Worm (Caenorhabditis elegans): ENCODE data around the gene C26E1.1.

The C26E1.1 gene

DNA sequence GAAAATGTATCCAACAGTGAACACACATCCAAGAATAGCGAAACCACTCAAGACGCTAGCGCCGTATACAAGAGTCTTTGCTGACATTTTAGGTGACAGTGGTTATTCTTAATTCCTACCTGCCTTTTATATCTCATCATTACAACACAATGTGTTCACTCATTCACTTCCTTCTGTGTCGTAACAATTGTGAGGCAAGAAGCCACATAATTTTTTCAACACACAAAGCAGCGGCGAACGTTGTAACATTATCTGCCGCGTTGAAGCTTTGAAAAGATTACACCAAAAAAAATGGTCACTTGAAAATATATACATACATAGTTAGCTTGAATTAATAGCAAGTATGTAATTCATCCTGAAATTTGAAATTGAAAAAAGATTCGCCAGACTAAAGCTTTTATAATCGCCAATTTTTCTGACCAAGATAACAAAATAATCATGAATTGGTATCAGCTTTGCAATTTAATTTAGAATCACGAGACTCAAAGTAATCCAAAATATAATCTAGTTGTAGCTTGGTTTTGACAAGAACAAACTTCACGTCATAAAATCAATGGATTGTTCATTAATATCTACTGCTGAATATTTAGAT, 20.7 kb downstream of the C26E1.1 start, which contains the start of the genes col-161 and srh-18:
col-161 (minus strand) TSS at position 101 of the 592 bp plus-strand sequence.
srh-18 (plus strand) TSS at position 542 of the 592 bp plus-strand sequence.
- TF ChIP-seq ref-1 (GFP tag; conservative IDR thresholded peaks at IDR 0.05) (no peak), flt-1 (GFP tag; IDR thresholded peaks at IDR 0.05) (no peak), tab-1 (GFP tag; IDR thresholded peaks at IDR 0.05) (no peak), T22C8.4 (GFP tag; IDR thresholded peaks at IDR 0.05) (no peak), med-1 (GFP tag; optimal IDR thresholded peaks at IDR 0.05; ENCODE audit: insufficient read depth) (no peak), ztf-23 (GFP tag; IDR thresholded peaks at IDR 0.05) (no peak), klf-2 (GFP tag; conservative IDR thresholded peaks at IDR 0.05) (no peak), cog-1 (tag; optimal IDR thresholded peaks at IDR 0.05) (no peak), ztf-29 (GFP tag; IDR thresholded peaks at IDR 0.05) (no peak)

DNA sequence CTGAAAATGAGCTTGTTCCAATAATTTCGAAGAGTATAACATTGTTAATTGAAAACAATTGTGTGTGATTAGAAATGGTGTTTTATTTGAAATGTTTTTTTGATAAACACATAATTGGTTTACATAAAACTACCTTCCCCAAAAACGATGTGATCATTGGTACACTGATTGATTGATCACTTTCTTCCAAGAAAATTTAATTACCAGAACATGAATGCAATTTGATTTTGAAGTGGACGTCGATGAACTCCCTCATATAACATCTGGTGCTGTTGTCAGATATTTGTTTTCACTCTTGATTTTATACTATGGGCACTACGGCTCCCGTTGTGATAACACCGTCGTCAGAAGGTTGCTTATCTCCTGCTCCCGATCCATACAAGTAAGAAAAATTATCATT, 23.4 kb downstream of the C26E1.1 start, which contains the start of gene srh-15:
srh-15 (plus strand) TSS at position 301 of the 400 bp plus-strand sequence.
- TF ChIP-seq tab-1 (GFP tag; IDR thresholded peaks at IDR 0.05) (no peak), med-1 (GFP tag; optimal IDR thresholded peaks at IDR 0.05; ENCODE audit: insufficient read depth) (no peak), ztf-29 (GFP tag; IDR thresholded peaks at IDR 0.05) (no peak), cog-1 (tag; optimal IDR thresholded peaks at IDR 0.05) (no peak), klf-2 (GFP tag; conservative IDR thresholded peaks at IDR 0.05) (no peak), ref-1 (GFP tag; conservative IDR thresholded peaks at IDR 0.05) (no peak), T22C8.4 (GFP tag; IDR thresholded peaks at IDR 0.05) (no peak), ztf-23 (GFP tag; IDR thresholded peaks at IDR 0.05) (no peak), flt-1 (GFP tag; IDR thresholded peaks at IDR 0.05) (no peak)

DNA sequence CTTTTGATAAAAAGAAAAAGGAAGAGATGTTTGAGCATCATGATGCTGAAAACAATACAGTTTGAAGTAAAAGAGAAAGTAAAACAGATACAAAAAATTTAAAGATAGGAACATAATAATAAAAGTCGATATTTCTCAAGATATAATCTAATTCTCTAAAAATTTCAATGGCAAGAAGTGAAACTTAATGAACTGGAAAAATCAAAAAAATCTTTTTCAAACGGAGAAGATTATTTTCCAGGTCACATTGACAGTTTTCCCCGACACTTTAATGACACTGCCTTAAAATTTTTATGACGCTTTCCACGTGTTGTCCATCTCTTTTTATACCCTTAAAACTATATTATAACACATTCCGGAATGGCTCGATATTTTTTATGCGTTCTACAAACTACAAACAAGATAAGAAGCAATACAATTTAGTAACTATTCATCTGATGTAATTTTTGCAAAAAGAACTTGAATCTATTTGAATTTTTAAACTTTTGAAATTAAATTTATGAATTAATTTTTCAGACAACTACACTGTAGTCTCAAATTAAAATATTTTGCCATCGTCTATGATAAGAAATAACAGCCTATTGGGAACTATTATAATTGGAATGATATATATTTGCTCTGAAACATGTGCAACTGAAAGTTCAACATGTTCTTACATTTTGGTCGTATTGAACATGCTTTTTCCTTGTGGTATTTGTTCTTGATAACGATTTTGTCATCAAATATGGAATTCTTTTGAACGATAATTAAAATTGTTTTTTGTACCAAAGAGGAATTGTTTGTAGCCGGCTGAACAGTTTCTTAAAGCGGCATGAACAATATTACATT, 27.8 kb downstream of the C26E1.1 start, which contains the start of gene C50B6.7:
C50B6.7 (minus strand) TSS at position 51 of the 828 bp plus-strand sequence.
- TF ChIP-seq med-1 (GFP tag; optimal IDR thresholded peaks at IDR 0.05; ENCODE audit: insufficient read depth) (no peak), klf-2 (GFP tag; conservative IDR thresholded peaks at IDR 0.05) (no peak), ztf-29 (GFP tag; IDR thresholded peaks at IDR 0.05) (no peak), T22C8.4 (GFP tag; IDR thresholded peaks at IDR 0.05) (no peak)

DNA sequence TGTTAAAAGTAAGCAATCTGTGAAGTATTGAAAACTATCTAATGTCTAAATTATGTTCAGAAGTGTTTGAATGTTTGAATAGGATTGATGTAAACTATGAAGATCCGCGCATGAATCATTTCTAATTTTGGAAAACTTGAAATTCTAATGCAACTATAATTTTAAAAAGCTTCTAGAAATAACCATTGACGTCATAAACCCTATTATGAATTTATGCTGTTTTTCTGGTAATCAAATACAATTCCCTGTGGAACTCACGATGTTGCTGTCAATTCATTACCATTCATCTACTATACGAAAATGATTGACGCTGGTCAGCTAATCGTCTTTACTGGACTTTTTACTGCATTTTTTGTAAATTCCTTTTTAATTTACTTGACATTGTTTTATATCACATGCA, 30.1 kb downstream of the C26E1.1 start, which contains the start of gene str-37:
str-37 (plus strand) TSS at position 301 of the 400 bp plus-strand sequence.
- TF ChIP-seq cog-1 (tag; optimal IDR thresholded peaks at IDR 0.05) (no peak), ref-1 (GFP tag; conservative IDR thresholded peaks at IDR 0.05) (no peak), ztf-23 (GFP tag; IDR thresholded peaks at IDR 0.05) (no peak), med-1 (GFP tag; optimal IDR thresholded peaks at IDR 0.05; ENCODE audit: insufficient read depth) (no peak), flt-1 (GFP tag; IDR thresholded peaks at IDR 0.05) (no peak), klf-2 (GFP tag; conservative IDR thresholded peaks at IDR 0.05) (no peak), T22C8.4 (GFP tag; IDR thresholded peaks at IDR 0.05) (no peak), tab-1 (GFP tag; IDR thresholded peaks at IDR 0.05) (no peak), ztf-29 (GFP tag; IDR thresholded peaks at IDR 0.05) (no peak)

DNA sequence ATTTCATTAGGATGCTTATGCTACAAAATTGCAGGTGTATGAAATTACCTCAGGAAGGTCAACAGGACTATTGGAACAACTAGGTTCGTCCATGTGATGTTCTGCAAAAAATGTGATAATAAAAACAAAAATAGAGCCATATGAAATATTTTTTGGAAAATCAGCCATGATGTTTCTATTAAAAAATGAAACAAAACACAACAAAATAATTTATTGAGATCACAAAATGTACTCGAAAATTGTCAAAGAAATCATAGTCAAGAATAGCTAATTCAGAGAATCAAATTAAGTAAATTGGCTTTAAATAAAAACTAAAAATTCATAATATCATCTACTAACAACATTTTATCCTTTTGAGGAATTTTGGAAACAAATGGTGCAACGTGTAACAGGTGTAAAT, 33.6 kb downstream of the C26E1.1 start, which contains the start of gene nhr-129:
nhr-129 (minus strand) TSS at position 101 of the 400 bp plus-strand sequence.
- no peak for TF ChIP-seq ztf-23 (GFP tag; IDR thresholded peaks at IDR 0.05)
- TF ChIP-seq klf-2 (GFP tag; conservative IDR thresholded peaks at IDR 0.05): no peak
- TF ChIP-seq tab-1 (GFP tag; IDR thresholded peaks at IDR 0.05): no peak
- TF ChIP-seq ztf-29 (GFP tag; IDR thresholded peaks at IDR 0.05): no peak
- no peak for TF ChIP-seq med-1 (GFP tag; optimal IDR thresholded peaks at IDR 0.05; ENCODE audit: insufficient read depth)
- TF ChIP-seq T22C8.4 (GFP tag; IDR thresholded peaks at IDR 0.05): no peak
- no peak for TF ChIP-seq ref-1 (GFP tag; conservative IDR thresholded peaks at IDR 0.05)
- no peak for TF ChIP-seq cog-1 (tag; optimal IDR thresholded peaks at IDR 0.05)
- no peak for TF ChIP-seq flt-1 (GFP tag; IDR thresholded peaks at IDR 0.05)

DNA sequence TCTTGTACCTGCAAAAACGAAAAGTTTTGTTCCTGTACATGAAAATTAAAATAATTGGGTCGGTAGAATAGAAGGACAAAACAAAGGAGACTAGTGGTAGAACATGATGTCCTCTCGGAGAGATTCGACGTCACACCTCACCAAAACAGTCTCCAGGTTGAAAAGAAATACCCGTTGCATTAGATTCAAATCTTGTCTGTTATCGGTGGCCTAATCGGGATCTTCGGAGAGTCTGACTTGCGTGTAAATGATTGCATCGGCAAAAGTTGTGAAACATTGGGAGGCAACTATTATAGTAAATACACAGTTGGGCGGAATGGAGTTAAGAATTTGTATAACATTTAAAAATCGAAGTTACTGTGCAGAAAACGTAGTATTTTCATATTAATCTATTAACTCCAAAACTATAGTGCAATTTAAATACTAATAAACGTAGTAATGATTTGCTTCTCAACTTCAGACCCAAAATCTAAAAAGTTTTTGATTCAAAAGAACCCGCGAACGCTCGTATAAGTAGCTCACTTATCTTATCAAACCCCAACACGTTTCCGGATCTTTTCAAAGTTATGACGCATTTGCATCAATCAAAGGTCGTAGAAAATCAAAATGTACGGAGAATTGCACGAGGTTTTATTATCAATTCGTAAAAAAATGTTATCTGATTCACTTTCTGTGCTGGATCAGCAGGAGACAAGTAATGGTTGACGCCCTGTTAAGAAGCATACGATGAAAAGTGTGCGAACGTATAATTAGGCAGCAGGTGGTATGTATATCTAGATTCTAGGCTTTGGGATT, 36.3 kb downstream of the C26E1.1 start, which contains the start of gene nhr-168:
nhr-168 (minus strand) TSS at position 486 of the 795 bp plus-strand sequence.
- TF ChIP-seq med-1 (GFP tag; optimal IDR thresholded peaks at IDR 0.05; ENCODE audit: insufficient read depth) (no peak), ztf-29 (GFP tag; IDR thresholded peaks at IDR 0.05) (no peak), cog-1 (tag; optimal IDR thresholded peaks at IDR 0.05) (no peak), ztf-23 (GFP tag; IDR thresholded peaks at IDR 0.05) (no peak), T22C8.4 (GFP tag; IDR thresholded peaks at IDR 0.05) (no peak), klf-2 (GFP tag; conservative IDR thresholded peaks at IDR 0.05) (no peak), tab-1 (GFP tag; IDR thresholded peaks at IDR 0.05) (no peak), flt-1 (GFP tag; IDR thresholded peaks at IDR 0.05) (no peak), ref-1 (GFP tag; conservative IDR thresholded peaks at IDR 0.05) (no peak)

DNA sequence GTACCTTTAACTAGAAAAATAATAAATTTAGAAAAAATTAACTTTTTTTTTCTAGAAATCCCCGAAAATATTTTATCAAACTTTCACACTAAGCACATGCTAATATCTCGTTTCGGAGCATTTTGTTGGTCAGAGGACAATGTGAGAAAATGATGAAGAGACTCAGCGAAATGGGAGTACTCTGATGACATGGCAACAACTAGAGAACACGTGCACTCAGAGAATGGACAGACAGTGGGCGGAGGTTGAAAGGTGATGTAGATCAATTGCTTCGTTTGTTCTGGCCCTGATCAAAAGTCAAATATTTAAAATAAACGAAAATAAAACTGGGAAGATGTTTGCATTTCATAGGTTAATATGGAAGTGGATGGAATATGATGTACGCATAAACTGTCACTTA, 37.1 kb downstream of the C26E1.1 start:
- TF ChIP-seq cog-1 (tag; optimal IDR thresholded peaks at IDR 0.05): no peak
- no peak for TF ChIP-seq klf-2 (GFP tag; conservative IDR thresholded peaks at IDR 0.05)
- no peak for TF ChIP-seq ref-1 (GFP tag; conservative IDR thresholded peaks at IDR 0.05)
- no peak for TF ChIP-seq T22C8.4 (GFP tag; IDR thresholded peaks at IDR 0.05)
- TF ChIP-seq tab-1 (GFP tag; IDR thresholded peaks at IDR 0.05): no peak
- no peak for TF ChIP-seq ztf-23 (GFP tag; IDR thresholded peaks at IDR 0.05)
- TF ChIP-seq med-1 (GFP tag; optimal IDR thresholded peaks at IDR 0.05; ENCODE audit: insufficient read depth): no peak
- TF ChIP-seq ztf-29 (GFP tag; IDR thresholded peaks at IDR 0.05): no peak

DNA sequence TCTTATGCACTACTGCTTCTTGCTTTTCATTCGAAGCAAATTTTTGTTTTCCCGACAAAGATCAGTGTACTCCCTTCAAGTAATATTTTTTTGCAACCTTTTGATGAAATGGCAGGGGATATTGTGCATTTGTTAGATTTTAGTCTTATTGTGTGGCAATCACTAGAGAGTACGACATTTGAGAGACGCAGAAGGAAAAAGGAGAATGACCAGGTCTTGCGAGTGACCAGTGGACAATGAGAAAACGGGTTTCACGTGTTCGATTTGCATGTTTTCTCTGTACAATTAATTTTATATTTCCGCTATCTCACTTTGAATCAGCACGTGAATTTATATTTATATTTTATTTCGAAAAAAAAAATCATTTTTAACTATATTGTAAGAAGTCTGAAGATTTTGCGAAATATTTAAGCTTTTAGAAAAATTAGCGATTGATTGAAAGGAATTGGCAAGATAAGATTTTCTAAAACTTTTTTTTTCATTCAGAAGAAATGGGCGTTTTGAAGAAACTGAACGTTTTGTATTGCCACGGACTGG, 38.6 kb downstream of the C26E1.1 start, which contains the start of gene C50B6.9:
C50B6.9 (plus strand) TSS at position 487 of the 537 bp plus-strand sequence.
- TF ChIP-seq flt-1 (GFP tag; IDR thresholded peaks at IDR 0.05) (no peak), klf-2 (GFP tag; conservative IDR thresholded peaks at IDR 0.05) (no peak), ref-1 (GFP tag; conservative IDR thresholded peaks at IDR 0.05) (no peak), ztf-23 (GFP tag; IDR thresholded peaks at IDR 0.05) (no peak), tab-1 (GFP tag; IDR thresholded peaks at IDR 0.05) (no peak), cog-1 (tag; optimal IDR thresholded peaks at IDR 0.05) (no peak), T22C8.4 (GFP tag; IDR thresholded peaks at IDR 0.05) (no peak), ztf-29 (GFP tag; IDR thresholded peaks at IDR 0.05) (no peak), med-1 (GFP tag; optimal IDR thresholded peaks at IDR 0.05; ENCODE audit: insufficient read depth) (no peak)

Measured in whole organism, midembryonic.